Fruit fly (Drosophila melanogaster) whole organism, embryonic: ENCODE measurements around the gene Cerk.
A peak's percentile ranks its signal among the peaks of the same experiment; 100 is the strongest.

Source experiments
- Asciz ChIP-seq: fragments of 200-800 bp; sonication (Bioruptor generic); optimal IDR thresholded peaks from 2 replicates; lab custom pipeline; 2017; ENCODE audit warnings: missing biosample characterization, mild to moderate bottlenecking, missing genetic modification characterization, missing genetic modification reagents
- Atf-2 ChIP-seq: fragments of 200-800 bp; sonication (Bioruptor generic); optimal IDR thresholded peaks from 2 replicates; lab custom pipeline; 2016; ENCODE audit warnings: missing biosample characterization, missing genetic modification characterization
- Blimp-1 ChIP-seq: fragments of 200-800 bp; sonication (Bioruptor generic); optimal IDR thresholded peaks from 3 replicates; lab custom pipeline; 2018; ENCODE audit warnings: missing biosample characterization, missing genetic modification characterization, mild to moderate bottlenecking, moderate library complexity, missing genetic modification reagents
- BtbVII ChIP-seq: fragments of 200-800 bp; sonication (Bioruptor generic); optimal IDR thresholded peaks from 3 replicates; lab custom pipeline; 2017; ENCODE audit warnings: missing biosample characterization, mild to moderate bottlenecking, missing genetic modification characterization
- CG11093 ChIP-seq: fragments of 200-800 bp; sonication (Bioruptor generic); IDR thresholded peaks from 3 replicates; pipeline ENCODE4 v1.3.6; 2022; ENCODE audit warnings: missing biosample characterization, missing genetic modification characterization
- CG11695 ChIP-seq: fragments of 200-800 bp; sonication (Bioruptor generic); IDR thresholded peaks from 3 replicates; pipeline ENCODE4 v1.3.6; 2022; ENCODE audit warnings: missing biosample characterization, missing genetic modification characterization
- CG12769 ChIP-seq: fragments of 200-800 bp; sonication (Bioruptor generic); optimal IDR thresholded peaks from 2 replicates; lab custom pipeline; 2019; ENCODE audit warnings: missing biosample characterization, mild to moderate bottlenecking, missing genetic modification characterization, moderate library complexity
- CG15011 ChIP-seq: fragments of 200-800 bp; sonication (Bioruptor generic); optimal IDR thresholded peaks from 3 replicates; lab custom pipeline; 2018; ENCODE audit warnings: missing biosample characterization, mild to moderate bottlenecking, missing genetic modification characterization
- CG31224 ChIP-seq: fragments of 200-800 bp; sonication (Bioruptor generic); IDR thresholded peaks from 2 replicates; pipeline ENCODE4 v1.3.6; 2022; ENCODE audit warnings: missing biosample characterization, missing genetic modification characterization
- CG34224 ChIP-seq: fragments of 200-800 bp; sonication (Bioruptor generic); IDR thresholded peaks from 3 replicates; pipeline ENCODE4 v1.3.6; 2022; ENCODE audit warnings: missing biosample characterization, missing genetic modification characterization; ENCODE audit not compliant: partially characterized antibody
- CG34422 ChIP-seq: fragments of 200-800 bp; sonication (Bioruptor generic); IDR thresholded peaks from 3 replicates; pipeline ENCODE4 v1.3.6; 2022; ENCODE audit warnings: missing biosample characterization, missing genetic modification characterization
- CG6175 ChIP-seq: fragments of 200-800 bp; sonication (Bioruptor generic); IDR thresholded peaks from 3 replicates; pipeline ENCODE4 v1.3.6; 2022; ENCODE audit warnings: missing biosample characterization, missing genetic modification characterization
- Dbx ChIP-seq: fragments of 200-800 bp; sonication (Bioruptor generic); IDR thresholded peaks from 3 replicates; pipeline ENCODE4 v1.3.6; 2022; ENCODE audit warnings: missing biosample characterization, missing genetic modification characterization
- Deaf1 ChIP-seq: fragments of 200-800 bp; optimal IDR thresholded peaks from 3 replicates; lab custom pipeline; 2019; ENCODE audit warnings: missing biosample characterization, mild to moderate bottlenecking, missing genetic modification characterization, moderate library complexity
- Drgx ChIP-seq: fragments of 200-800 bp; sonication (Bioruptor generic); IDR thresholded peaks from 2 replicates; pipeline ENCODE4 v1.3.6; 2022; ENCODE audit warnings: missing biosample characterization, missing genetic modification characterization
- Eip74EF ChIP-seq, 2 experiments: fragments of 200-800 bp in 1 of 2; fragments of >200 bp in 1 of 2; sonication (Bioruptor generic) in 1 of 2; optimal IDR thresholded peaks; 2 replicates each; lab custom pipeline; 2017 to 2019; ENCODE audit warnings: missing biosample characterization in 2 of 2, missing genetic modification characterization in 2 of 2, mild to moderate bottlenecking in 1 of 2, moderate library complexity in 1 of 2
- Ets65A ChIP-seq: fragments of 200-800 bp; sonication (Bioruptor generic); peaks from one replicate; lab custom pipeline; 2016; ENCODE audit warnings: missing biosample characterization, missing genetic modification characterization
- Fer1 ChIP-seq: fragments of 200-800 bp; sonication (Bioruptor generic); optimal IDR thresholded peaks from 2 replicates; lab custom pipeline; 2017; ENCODE audit warnings: missing biosample characterization, mild to moderate bottlenecking, missing genetic modification characterization
- Fer3 ChIP-seq: fragments of 200-800 bp; sonication (Bioruptor generic); optimal IDR thresholded peaks from 2 replicates; lab custom pipeline; 2018; ENCODE audit warnings: missing biosample characterization, mild to moderate bottlenecking, missing genetic modification characterization, moderate library complexity
- Hsf ChIP-seq: fragments of 200-800 bp; sonication (Bioruptor generic); optimal IDR thresholded peaks from 3 replicates; lab custom pipeline; 2016; ENCODE audit warnings: missing biosample characterization, missing genetic modification characterization
- NC2α ChIP-seq: fragments of 200-800 bp; sonication (Bioruptor generic); optimal IDR thresholded peaks from 2 replicates; lab custom pipeline; 2016; ENCODE audit warnings: missing biosample characterization, missing genetic modification characterization
- Rfx ChIP-seq: fragments of 200-800 bp; sonication (Bioruptor generic); IDR thresholded peaks from 2 replicates; pipeline ENCODE4 v1.3.6; 2022; ENCODE audit warnings: missing biosample characterization, missing genetic modification characterization
- Spps ChIP-seq: fragments of 200-800 bp; sonication (Bioruptor generic); optimal IDR thresholded peaks from 2 replicates; lab custom pipeline; 2018; ENCODE audit warnings: missing biosample characterization, mild to moderate bottlenecking, missing genetic modification characterization
- YL-1 ChIP-seq: fragments of 200-800 bp; sonication (Bioruptor generic); optimal IDR thresholded peaks from 3 replicates; lab custom pipeline; 2017; ENCODE audit warnings: missing biosample characterization, mild to moderate bottlenecking, missing genetic modification characterization
- cg ChIP-seq: fragments of 200-800 bp; sonication (Bioruptor generic); optimal IDR thresholded peaks from 3 replicates; lab custom pipeline; 2019; ENCODE audit warnings: missing biosample characterization, mild to moderate bottlenecking, missing genetic modification characterization, moderate library complexity
- chinmo ChIP-seq: fragments of 200-800 bp; sonication (Bioruptor generic); IDR thresholded peaks from 4 replicates; pipeline ENCODE4 v1.3.6; 2022; ENCODE audit warnings: missing biosample characterization, missing genetic modification characterization; ENCODE audit not compliant: partially characterized antibody
- ci ChIP-seq: fragments of 200-800 bp; sonication (Bioruptor generic); IDR thresholded peaks from 3 replicates; pipeline ENCODE4 v1.3.6; 2022; ENCODE audit warnings: missing biosample characterization, missing genetic modification characterization
- gem ChIP-seq: fragments of 200-800 bp; sonication (Bioruptor generic); optimal IDR thresholded peaks from 2 replicates; lab custom pipeline; 2019; ENCODE audit warnings: missing biosample characterization, mild to moderate bottlenecking, missing genetic modification characterization, moderate library complexity
- grn ChIP-seq: fragments of 200-800 bp; sonication (Bioruptor generic); optimal IDR thresholded peaks from 3 replicates; lab custom pipeline; 2017; ENCODE audit warnings: missing biosample characterization, missing genetic modification characterization
- hb ChIP-seq: fragments of 200-800 bp; sonication (Bioruptor generic); IDR thresholded peaks from 3 replicates; pipeline ENCODE4 v1.3.6; 2022; ENCODE audit warnings: missing biosample characterization, missing genetic modification characterization; ENCODE audit not compliant: partially characterized antibody
- her ChIP-seq: fragments of 200-800 bp; sonication (Bioruptor generic); optimal IDR thresholded peaks from 2 replicates; lab custom pipeline; 2016; ENCODE audit warnings: missing biosample characterization, missing genetic modification characterization
- jumu ChIP-seq: fragments of 200-800 bp; sonication (Bioruptor generic); optimal IDR thresholded peaks from 3 replicates; lab custom pipeline; 2016; ENCODE audit warnings: missing biosample characterization, missing genetic modification characterization
- nom ChIP-seq: fragments of 200-800 bp; sonication (Bioruptor generic); optimal IDR thresholded peaks from 2 replicates; lab custom pipeline; 2017; ENCODE audit warnings: missing biosample characterization, missing genetic modification characterization, mild to moderate bottlenecking, moderate library complexity, missing genetic modification reagents
- otp ChIP-seq: fragments of 200-800 bp; sonication (Bioruptor generic); IDR thresholded peaks from 3 replicates; pipeline ENCODE4, ENCODE4 v1.3.6; 2022; ENCODE audit warnings: missing biosample characterization, missing genetic modification characterization
- repo ChIP-seq: fragments of 200-800 bp; sonication (Bioruptor generic); optimal IDR thresholded peaks from 2 replicates; lab custom pipeline; 2016; ENCODE audit warnings: missing biosample characterization, missing genetic modification characterization
- rib ChIP-seq: fragments of 200-800 bp; sonication (Bioruptor generic); IDR thresholded peaks from 2 replicates; pipeline ENCODE4 v1.3.6; 2022; ENCODE audit warnings: missing biosample characterization, missing genetic modification characterization
- sd ChIP-seq: fragments of 200-800 bp; sonication (Bioruptor generic); optimal IDR thresholded peaks from 3 replicates; lab custom pipeline; 2018; ENCODE audit warnings: missing biosample characterization, mild to moderate bottlenecking, missing genetic modification characterization, moderate library complexity

Cerk gene

dm6 chr3R:5392621-5393020 lies 24.5 kb upstream of the Cerk start, which contains the start of gene kkv (continued):
- peak; percentile 41; the same call in 1 of the 2 replicates for TF ChIP-seq rib (GFP tag; lab: Robert Waterston, UW)
- peak; percentile 45 for TF ChIP-seq sd
- 0 out of 3 replicates have a peak, but pooled peaks have one; percentile 33 for TF ChIP-seq CG34422 (GFP tag; lab: Robert Waterston, UW)
- peak; percentile 92 for TF ChIP-seq chinmo
- peak; percentile 26; the same call in 1 of the 3 replicates for TF ChIP-seq ci (GFP tag; lab: Robert Waterston, UW)
- TF ChIP-seq BtbVII: no peak
- no peak for TF ChIP-seq Fer1 (GFP tag; lab: Kevin White, UChicago)
- peak; percentile 52 for TF ChIP-seq Deaf1 (tag; lab: Kevin White, UChicago)
- no peak for TF ChIP-seq gem (tag; lab: Kevin White, UChicago)
- no peak for TF ChIP-seq CG15011
- TF ChIP-seq Eip74EF (GFP tag; optimal IDR thresholded peaks at IDR 0.05; lab: Kevin White, UChicago): no peak
- TF ChIP-seq otp (GFP tag; lab: Robert Waterston, UW): 0 out of 3 replicates have a peak, but pooled peaks have one; percentile 9
- TF ChIP-seq, all 482 proteins: peak for 27

dm6 chr3R:5392033-5392432 lies 23.9 kb upstream of the Cerk start:
- peak; percentile 96 for TF ChIP-seq Blimp-1
- TF ChIP-seq Atf-2 (GFP tag; lab: Kevin White, UChicago): no peak
- TF ChIP-seq YL-1 (GFP tag; lab: Kevin White, UChicago): no peak
- TF ChIP-seq Ets65A (GFP tag; lab: Kevin White, UChicago): peak; percentile 30

- TF ChIP-seq repo (GFP tag; lab: Kevin White, UChicago): no peak
- no peak for TF ChIP-seq cg (GFP tag; lab: Kevin White, UChicago)
- TF ChIP-seq CG12769 (tag; lab: Kevin White, UChicago): peak; percentile 54
- no peak for TF ChIP-seq her (GFP tag; lab: Kevin White, UChicago)
- TF ChIP-seq CG6175 (GFP tag; lab: Robert Waterston, UW): peak; percentile 53; the same call in 1 of the 3 replicates
- no peak for TF ChIP-seq CG34224 (GFP tag; lab: Robert Waterston, UW)
- no peak for TF ChIP-seq Asciz (GFP tag; lab: Kevin White, UChicago)
- 0 out of 3 replicates have a peak, but pooled peaks have one; percentile 14 for TF ChIP-seq CG11093 (GFP tag; lab: Robert Waterston, UW)
- peak; percentile 29 for TF ChIP-seq grn (GFP tag; lab: Kevin White, UChicago)
- TF ChIP-seq Spps (tag; lab: Kevin White, UChicago): no peak
- no peak for TF ChIP-seq Hsf (GFP tag; lab: Kevin White, UChicago)
- TF ChIP-seq Rfx (GFP tag; lab: Robert Waterston, UW): peak; percentile 15; the same call in 1 of the 2 replicates
- no peak for TF ChIP-seq Dbx (GFP tag; lab: Robert Waterston, UW)
- no peak for TF ChIP-seq jumu (GFP tag; lab: Kevin White, UChicago)
- 0 out of 2 replicates have a peak, but pooled peaks have one; percentile 7 for TF ChIP-seq Drgx (GFP tag; lab: Robert Waterston, UW)
- peak; percentile 55 for TF ChIP-seq Ets65A (GFP tag; lab: Kevin White, UChicago)
- TF ChIP-seq CG31224 (GFP tag; lab: Robert Waterston, UW): no peak
- TF ChIP-seq chinmo: no peak
- TF ChIP-seq Fer3: no peak
- no peak for TF ChIP-seq hb (GFP tag; lab: Robert Waterston, UW)
- no peak for TF ChIP-seq CG11695 (GFP tag; lab: Robert Waterston, UW)
- TF ChIP-seq NC2α (GFP tag; lab: Kevin White, UChicago): no peak
- TF ChIP-seq nom (GFP tag; lab: Kevin White, UChicago): peak; percentile 33
- TF ChIP-seq, all 482 proteins: peak for 8
Observed at dm6 chr3R:5390095-5390663, 22.1 kb upstream of the Cerk start.
